Worm (Caenorhabditis elegans): ENCODE results near the gene R148.4.

R148.4 gene

ce11 chrIII:3171382-3171781 lies at the start of gene R148.4:
Gene R148.4 (plus strand): TSS chrIII:3171592.
- no peak for TF ChIP-seq ama-1 (optimal IDR thresholded peaks at IDR 0.05)
- TF ChIP-seq mab-5 (tag; optimal IDR thresholded peaks at IDR 0.05) = no peak
- TF ChIP-seq nhr-10 (tag; optimal IDR thresholded peaks at IDR 0.05) = no peak
- no peak for TF ChIP-seq lsy-2 (tag; optimal IDR thresholded peaks at IDR 0.05)
- TF ChIP-seq elt-1 (tag; optimal IDR thresholded peaks at IDR 0.05) = no peak
- TF ChIP-seq unc-62 (GFP tag; optimal IDR thresholded peaks at IDR 0.05) = no peak
- no peak for TF ChIP-seq nhr-237 (tag; optimal IDR thresholded peaks at IDR 0.05)
- no peak for TF ChIP-seq F13H6.1 (tag; optimal IDR thresholded peaks at IDR 0.05)
- no peak for TF ChIP-seq R02D3.7 (tag; optimal IDR thresholded peaks at IDR 0.05)
- TF ChIP-seq ceh-16 (tag; optimal IDR thresholded peaks at IDR 0.05) = no peak
- no peak for TF ChIP-seq unc-55 (GFP tag; optimal IDR thresholded peaks at IDR 0.05)
- no peak for TF ChIP-seq egl-27 (tag; optimal IDR thresholded peaks at IDR 0.05)
- TF ChIP-seq elt-3 (tag; optimal IDR thresholded peaks at IDR 0.05) = no peak
- no peak for TF ChIP-seq ztf-4 (tag; optimal IDR thresholded peaks at IDR 0.05)
- TF ChIP-seq dmd-4 (tag; optimal IDR thresholded peaks at IDR 0.05) = no peak
- TF ChIP-seq fos-1 (tag; optimal IDR thresholded peaks at IDR 0.05) = no peak
- no peak for TF ChIP-seq aly-2 (tag; optimal IDR thresholded peaks at IDR 0.05)
- TF ChIP-seq peb-1 (tag; optimal IDR thresholded peaks at IDR 0.05) = no peak

ce11 chrIII:3124209-3124786 lies 47.1 kb upstream of the R148.4 start:
- TF ChIP-seq nhr-77 (tag; optimal IDR thresholded peaks at IDR 0.05) = no peak
- no peak for TF ChIP-seq lsy-2 (tag; optimal IDR thresholded peaks at IDR 0.05)
- TF ChIP-seq gmeb-1 (tag; optimal IDR thresholded peaks at IDR 0.05) = no peak
- no peak for TF ChIP-seq unc-39 (tag; optimal IDR thresholded peaks at IDR 0.05)
- no peak for TF ChIP-seq ztf-4 (tag; optimal IDR thresholded peaks at IDR 0.05)
- peak; percentile 17 for TF ChIP-seq fos-1 (tag; optimal IDR thresholded peaks at IDR 0.05)
- no peak for TF ChIP-seq ZK546.5 (tag; optimal IDR thresholded peaks at IDR 0.05)

ce11 chrIII:3127074-3127596 lies 44.3 kb upstream of the R148.4 start, which contains the start of gene nipa-1:
Gene nipa-1 (minus strand): TSS chrIII:3127124.
- TF ChIP-seq elt-3 (tag; optimal IDR thresholded peaks at IDR 0.05) (no peak), aly-2 (tag; optimal IDR thresholded peaks at IDR 0.05) (no peak), ceh-82 (tag; optimal IDR thresholded peaks at IDR 0.05) (no peak), nhr-6 (tag; optimal IDR thresholded peaks at IDR 0.05) (no peak), crh-2 (tag; optimal IDR thresholded peaks at IDR 0.05) (no peak), gmeb-1 (tag; optimal IDR thresholded peaks at IDR 0.05) (no peak), elt-1 (tag; optimal IDR thresholded peaks at IDR 0.05) (no peak), nhr-77 (tag; optimal IDR thresholded peaks at IDR 0.05) (no peak), nhr-21 (tag; optimal IDR thresholded peaks at IDR 0.05) (no peak), alr-1 (tag; optimal IDR thresholded peaks at IDR 0.05) (no peak), unc-62 (GFP tag; optimal IDR thresholded peaks at IDR 0.05) (no peak), ztf-4 (tag; optimal IDR thresholded peaks at IDR 0.05) (no peak)

ce11 chrIII:3127613-3128012 lies 43.8 kb upstream of the R148.4 start:
- no peak for TF ChIP-seq sma-3 (GFP tag; optimal IDR thresholded peaks at IDR 0.05)
- peak; percentile 58 for TF ChIP-seq fos-1 (tag; optimal IDR thresholded peaks at IDR 0.05)
- peak; percentile 50 for TF ChIP-seq C34F6.9 (tag; optimal IDR thresholded peaks at IDR 0.05)
- no peak for TF ChIP-seq gmeb-1 (tag; optimal IDR thresholded peaks at IDR 0.05)
- TF ChIP-seq ztf-11 (tag; optimal IDR thresholded peaks at IDR 0.05) = no peak
- TF ChIP-seq F13H6.1 (tag; optimal IDR thresholded peaks at IDR 0.05) = no peak
- TF ChIP-seq ama-1 (optimal IDR thresholded peaks at IDR 0.05) = no peak
- no peak for TF ChIP-seq zag-1 (tag; optimal IDR thresholded peaks at IDR 0.05)
- no peak for TF ChIP-seq alr-1 (tag; optimal IDR thresholded peaks at IDR 0.05)
- TF ChIP-seq blmp-1 (tag; optimal IDR thresholded peaks at IDR 0.05; ENCODE audit: insufficient read depth) = no peak
- peak; percentile 27 for TF ChIP-seq nhr-25 (tag; optimal IDR thresholded peaks at IDR 0.05)
- no peak for TF ChIP-seq aly-2 (tag; optimal IDR thresholded peaks at IDR 0.05)
- TF ChIP-seq nhr-129 (tag; optimal IDR thresholded peaks at IDR 0.05) = no peak
- peak; percentile 59 for TF ChIP-seq crh-2 (tag; optimal IDR thresholded peaks at IDR 0.05)
- TF ChIP-seq ztf-4 (tag; optimal IDR thresholded peaks at IDR 0.05) = no peak
- no peak for TF ChIP-seq nhr-10 (tag; optimal IDR thresholded peaks at IDR 0.05)
- no peak for TF ChIP-seq ceh-82 (tag; optimal IDR thresholded peaks at IDR 0.05)
- peak in 1 of 2 experiments; percentile 45 for TF ChIP-seq lsy-2 (tag; optimal IDR thresholded peaks at IDR 0.05)
- TF ChIP-seq lin-39 (tag; optimal IDR thresholded peaks at IDR 0.05) = no peak
- no peak for TF ChIP-seq nhr-6 (tag; optimal IDR thresholded peaks at IDR 0.05)
- peak; percentile 35 for TF ChIP-seq unc-55 (GFP tag; optimal IDR thresholded peaks at IDR 0.05)
